Fruit fly (Drosophila melanogaster): ENCODE measurements around the gene ush.

The ush gene

dm6 chr2L:574226-574625 lies 98.2 kb downstream of the ush start, which contains the start of the genes Ipk2 and cold (continued):
- TF ChIP-seq CG30403 (GFP tag; optimal IDR thresholded peaks at IDR 0.05) (peak; percentile 90), ftz-f1 (GFP tag; optimal IDR thresholded peaks at IDR 0.05) (peak; percentile 57), MBD-R2 (GFP tag; IDR thresholded peaks at IDR 0.05) (peak; percentile 97), CG10959 (GFP tag; IDR thresholded peaks at IDR 0.05) (peak; percentile 28; the same call in 1 of the 2 replicates), pita (GFP tag; optimal IDR thresholded peaks at IDR 0.05) (no peak), crc (GFP tag; optimal IDR thresholded peaks at IDR 0.05) (no peak), ken (GFP tag; IDR thresholded peaks at IDR 0.05) (peak; percentile 72), D19B (GFP tag; optimal IDR thresholded peaks at IDR 0.05) (peak; percentile 65), HHEX (GFP tag; optimal IDR thresholded peaks at IDR 0.05) (peak; percentile 84), pum (GFP tag; optimal IDR thresholded peaks at IDR 0.05) (peak; percentile 81), CrebB (tag; optimal IDR thresholded peaks at IDR 0.05) (peak; percentile 31), Med (GFP tag) (peak; percentile 97), prd (optimal IDR thresholded peaks at IDR 0.05) (no peak), prd (GFP tag; IDR thresholded peaks at IDR 0.05) (peak; percentile 82), CG4617 (GFP tag; optimal IDR thresholded peaks at IDR 0.05; ENCODE audit: borderline replicate concordance) (peak; percentile 96), CG32532 (GFP tag; IDR thresholded peaks at IDR 0.05) (peak; percentile 85), BtbVII (GFP tag; optimal IDR thresholded peaks at IDR 0.05) (peak; percentile 67), lilli (GFP tag; optimal IDR thresholded peaks at IDR 0.05) (peak; percentile 93), gem (tag; optimal IDR thresholded peaks at IDR 0.05) (no peak), HLH4C (GFP tag; IDR thresholded peaks at IDR 0.05; ENCODE audit: partially characterized antibody) (no peak; the same call in 2 of the 3 replicates), Poxn (GFP tag; IDR thresholded peaks at IDR 0.05) (0 out of 2 replicates have a peak, but pooled peaks have one; percentile 30), cato (GFP tag; optimal IDR thresholded peaks at IDR 0.05; ENCODE audit: borderline replicate concordance) (peak; percentile 63), CG7745 (tag; optimal IDR thresholded peaks at IDR 0.05) (no peak), CG4424 (GFP tag; optimal IDR thresholded peaks at IDR 0.05) (peak; percentile 85), CG9876 (GFP tag; optimal IDR thresholded peaks at IDR 0.05) (peak; percentile 63), CG7987 (GFP tag; optimal IDR thresholded peaks at IDR 0.05) (peak; percentile 76), CG3726 (GFP tag; IDR thresholded peaks at IDR 0.05) (peak; percentile 33; the same call in 1 of the 3 replicates), CG8765 (GFP tag; IDR thresholded peaks at IDR 0.05) (peak; percentile 64), ac (GFP tag; optimal IDR thresholded peaks at IDR 0.05) (no peak), Awh (GFP tag; IDR thresholded peaks at IDR 0.05) (no peak), Sin3A (optimal IDR thresholded peaks at IDR 0.05) (peak; percentile 93), bowl (GFP tag; IDR thresholded peaks at IDR 0.05) (no peak), stc (GFP tag; IDR thresholded peaks at IDR 0.05) (no peak), trh (GFP tag; optimal IDR thresholded peaks at IDR 0.05) (peak; percentile 59), hkb (optimal IDR thresholded peaks at IDR 0.05) (peak; percentile 92), hkb (GFP tag; IDR thresholded peaks at IDR 0.05) (peak; percentile 67), GATAe (GFP tag; conservative IDR thresholded peaks at IDR 0.05) (peak; percentile 56; the same call in 1 of the 2 replicates), gsb (GFP tag; IDR thresholded peaks at IDR 0.05) (0 out of 2 replicates have a peak, but pooled peaks have one; percentile 5), chm (GFP tag; IDR thresholded peaks at IDR 0.05) (no peak), Dip2 (GFP tag; IDR thresholded peaks at IDR 0.05) (no peak), sd (tag; optimal IDR thresholded peaks at IDR 0.05) (no peak), Spps (tag; optimal IDR thresholded peaks at IDR 0.05) (peak; percentile 29), vfl (GFP tag; optimal IDR thresholded peaks at IDR 0.05) (peak; percentile 85), lov (optimal IDR thresholded peaks at IDR 0.05) (no peak), lov (GFP tag; IDR thresholded peaks at IDR 0.05) (peak; percentile 51; the same call in 1 of the 3 replicates), CG17361 (GFP tag; IDR thresholded peaks at IDR 0.05) (peak; percentile 87), CG10431 (GFP tag; optimal IDR thresholded peaks at IDR 0.05) (peak; percentile 44), gce (GFP tag; IDR thresholded peaks at IDR 0.05) (no peak), en (GFP tag; optimal IDR thresholded peaks at IDR 0.05) (no peak), lbe (GFP tag; optimal IDR thresholded peaks at IDR 0.05) (peak; percentile 80), CG31224 (GFP tag; IDR thresholded peaks at IDR 0.05) (peak; percentile 64), CG12659 (GFP tag; optimal IDR thresholded peaks at IDR 0.05) (peak; percentile 93), dmrt99B (tag; optimal IDR thresholded peaks at IDR 0.05) (no peak)

Measured in whole organism, embryonic.